Worm (Caenorhabditis elegans) whole organism, mixed stage, embryonic: ENCODE data around the gene T20F7.1.

Experiments
- ces-1 ChIP-seq: fragments of 150-350 bp; optimal IDR thresholded peaks from 2 replicates; lab custom pipeline; 2014; ENCODE audit warnings: missing biosample characterization, missing genetic modification reagents, missing genetic modification characterization
- elt-3 ChIP-seq: fragments of 150-350 bp; optimal IDR thresholded peaks from 2 replicates; lab custom pipeline; 2014; ENCODE audit warnings: missing biosample characterization, missing genetic modification characterization
- lin-13 ChIP-seq: fragments of 150-350 bp; optimal IDR thresholded peaks from 2 replicates; lab custom pipeline; 2014; ENCODE audit warnings: missing biosample characterization, missing genetic modification characterization
- mep-1 ChIP-seq: fragments of 150-350 bp; optimal IDR thresholded peaks from 2 replicates; lab custom pipeline; 2017; ENCODE audit warnings: missing biosample characterization, missing genetic modification reagents, missing genetic modification characterization, inconsistent platforms
- mls-2 ChIP-seq: sonication (generic microtip); optimal IDR thresholded peaks from 2 replicates; lab custom pipeline; 2016; ENCODE audit warnings: mild to moderate bottlenecking, missing genetic modification characterization, moderate library complexity, missing compliant biosample characterization
- nhr-28 ChIP-seq: fragments of 150-350 bp; optimal IDR thresholded peaks from 2 replicates; lab custom pipeline; 2014; ENCODE audit warnings: missing biosample characterization, missing genetic modification characterization
- snpc-4 ChIP-seq: fragments of 150-350 bp; optimal IDR thresholded peaks from 2 replicates; lab custom pipeline; 2014; ENCODE audit warnings: missing biosample characterization, missing genetic modification characterization
- sptf-1 ChIP-seq: sonication (generic microtip); optimal IDR thresholded peaks from 2 replicates; lab custom pipeline; 2017; ENCODE audit warnings: mild to moderate bottlenecking, missing genetic modification characterization, moderate library complexity, missing compliant biosample characterization
- unc-39 ChIP-seq: fragments of 150-350 bp; optimal IDR thresholded peaks from 2 replicates; lab custom pipeline; 2014; ENCODE audit warnings: missing biosample characterization, missing genetic modification characterization
- ztf-11 ChIP-seq: fragments of 150-350 bp; optimal IDR thresholded peaks from 2 replicates; lab custom pipeline; 2014; ENCODE audit warnings: missing biosample characterization, missing genetic modification characterization

- TF ChIP-seq nhr-28 (tag; lab: Kevin White, UChicago) (no peak), mls-2 (tag; lab: Kevin White, UChicago) (no peak), lin-13 (no peak), sptf-1 (no peak), elt-3 (tag; lab: Kevin White, UChicago) (no peak), snpc-4 (tag; lab: Kevin White, UChicago) (no peak), mep-1 (tag; lab: Kevin White, UChicago) (no peak), unc-39 (tag; lab: Kevin White, UChicago) (no peak), ztf-11 (tag; lab: Kevin White, UChicago) (no peak), ces-1 (GFP tag; lab: Kevin White, UChicago) (no peak)
These were observed 19.0 kb downstream of the T20F7.1 start, which contains the start of gene F39F10.3 for ce11 chrX:16891683-16892082.
